Fruit fly (Drosophila melanogaster) whole organism, prepupa: Measurements from ENCODE around the gene APC7.

Experiments used
- Blimp-1 ChIP-seq: fragments of 200-800 bp; sonication (Bioruptor generic); optimal IDR thresholded peaks from 3 replicates; lab custom pipeline; 2017; ENCODE audit warnings: missing biosample characterization, missing genetic modification characterization, mild to moderate bottlenecking, moderate library complexity, missing genetic modification reagents
- CG11294 ChIP-seq: fragments of 200-800 bp; sonication (Bioruptor generic); IDR thresholded peaks from 2 replicates; pipeline ENCODE4 v1.3.6; 2022; ENCODE audit warnings: missing biosample characterization, missing genetic modification characterization
- CG11762 ChIP-seq: fragments of 200-800 bp; sonication (Bioruptor generic); optimal IDR thresholded peaks from 3 replicates; lab custom pipeline; 2016; ENCODE audit warnings: missing biosample characterization, missing genetic modification characterization; ENCODE audit not compliant: insufficient read depth
- CG11902 ChIP-seq: fragments of 200-800 bp; sonication (Bioruptor generic); optimal IDR thresholded peaks from 3 replicates; lab custom pipeline; 2016; ENCODE audit warnings: missing biosample characterization, missing genetic modification characterization
- CG1621 ChIP-seq: fragments of 200-800 bp; sonication (Bioruptor generic); optimal IDR thresholded peaks from 3 replicates; lab custom pipeline; 2018; ENCODE audit warnings: missing biosample characterization, mild to moderate bottlenecking, missing genetic modification characterization
- CG16779 ChIP-seq: fragments of 200-800 bp; sonication (Bioruptor generic); optimal IDR thresholded peaks from 3 replicates; lab custom pipeline; 2017; ENCODE audit warnings: missing biosample characterization, mild to moderate bottlenecking, missing genetic modification characterization
- CG3032 ChIP-seq: fragments of 200-800 bp; optimal IDR thresholded peaks from 2 replicates; lab custom pipeline; 2019; ENCODE audit warnings: missing biosample characterization, mild to moderate bottlenecking, missing genetic modification characterization, moderate library complexity
- CG31627 ChIP-seq: fragments of 200-800 bp; sonication (Bioruptor generic); optimal IDR thresholded peaks from 3 replicates; lab custom pipeline; 2016; ENCODE audit warnings: missing biosample characterization, missing genetic modification characterization
- CG3919 ChIP-seq: fragments of 200-800 bp; sonication (Bioruptor generic); optimal IDR thresholded peaks from 3 replicates; lab custom pipeline; 2016; ENCODE audit warnings: missing biosample characterization, missing genetic modification characterization
- CG4318 ChIP-seq: fragments of 200-800 bp; sonication (Bioruptor generic); optimal IDR thresholded peaks from 3 replicates; lab custom pipeline; 2017; ENCODE audit warnings: missing biosample characterization, mild to moderate bottlenecking, missing genetic modification characterization
- CG6163 ChIP-seq: fragments of 200-800 bp; sonication (Bioruptor generic); IDR thresholded peaks from 3 replicates; pipeline ENCODE4 v1.3.6; 2022; ENCODE audit warnings: missing biosample characterization, missing genetic modification characterization
- CG6276 ChIP-seq: fragments of 200-800 bp; sonication (Bioruptor generic); optimal IDR thresholded peaks from 2 replicates; lab custom pipeline; 2017; ENCODE audit warnings: missing biosample characterization, mild to moderate bottlenecking, missing genetic modification characterization
- CG6792 ChIP-seq: fragments of 200-800 bp; sonication (Bioruptor generic); optimal IDR thresholded peaks from 3 replicates; lab custom pipeline; 2016; ENCODE audit warnings: missing biosample characterization, missing genetic modification characterization
- CG6808 ChIP-seq: fragments of 200-800 bp; sonication (Bioruptor generic); optimal IDR thresholded peaks from 3 replicates; lab custom pipeline; 2017; ENCODE audit warnings: missing biosample characterization, missing genetic modification characterization, mild to moderate bottlenecking, moderate library complexity, missing genetic modification reagents
- CG6854 ChIP-seq: fragments of 200-800 bp; sonication (Bioruptor generic); optimal IDR thresholded peaks from 2 replicates; lab custom pipeline; 2017; ENCODE audit warnings: missing biosample characterization, mild to moderate bottlenecking, missing genetic modification characterization
- CG8119 ChIP-seq: fragments of 200-800 bp; sonication (Bioruptor generic); IDR thresholded peaks from 3 replicates; pipeline ENCODE4 v1.3.6; 2022; ENCODE audit warnings: missing biosample characterization, missing genetic modification characterization
- CG8319 ChIP-seq: fragments of 200-800 bp; sonication (Bioruptor generic); optimal IDR thresholded peaks from 3 replicates; lab custom pipeline; 2016; ENCODE audit warnings: missing biosample characterization, missing genetic modification characterization
- CG8632 ChIP-seq: fragments of 200-800 bp; sonication (Bioruptor generic); optimal IDR thresholded peaks from 3 replicates; lab custom pipeline; 2016; ENCODE audit warnings: missing biosample characterization, missing genetic modification characterization
- CG9139 ChIP-seq: fragments of 200-800 bp; sonication (Bioruptor generic); optimal IDR thresholded peaks from 3 replicates; lab custom pipeline; 2017; ENCODE audit warnings: missing biosample characterization, mild to moderate bottlenecking, missing genetic modification characterization
- Eip75B ChIP-seq: fragments of 200-800 bp; sonication (Bioruptor generic); optimal IDR thresholded peaks from 3 replicates; lab custom pipeline; 2016; ENCODE audit warnings: missing biosample characterization, missing genetic modification characterization
- Eip78C ChIP-seq: fragments of 200-800 bp; sonication (Bioruptor generic); peaks from one replicate; lab custom pipeline; 2016; ENCODE audit warnings: missing biosample characterization, missing genetic modification characterization
- Eip93F ChIP-seq: fragments of 200-800 bp; sonication (Bioruptor generic); optimal IDR thresholded peaks from 2 replicates; lab custom pipeline; 2016; ENCODE audit warnings: missing biosample characterization, mild to moderate bottlenecking, missing genetic modification characterization
- Ets21C ChIP-seq: fragments of 200-800 bp; sonication (Bioruptor generic); optimal IDR thresholded peaks from 3 replicates; lab custom pipeline; 2016; ENCODE audit warnings: missing biosample characterization, missing genetic modification characterization
- Ets96B ChIP-seq: fragments of 200-800 bp; optimal IDR thresholded peaks from 2 replicates; lab custom pipeline; 2019; ENCODE audit warnings: missing biosample characterization, mild to moderate bottlenecking, missing genetic modification characterization, moderate library complexity
- Gug ChIP-seq: fragments of 200-800 bp; sonication (Bioruptor generic); IDR thresholded peaks from 2 replicates; pipeline ENCODE4 v1.3.6; 2022; ENCODE audit warnings: missing biosample characterization, missing genetic modification characterization
- Hr38 ChIP-seq: sonication (Bioruptor generic); optimal IDR thresholded peaks from 2 replicates; lab custom pipeline; 2016; ENCODE audit warnings: missing biosample characterization, missing genetic modification characterization
- Hr39 ChIP-seq: fragments of 200-800 bp; sonication (Bioruptor generic); optimal IDR thresholded peaks from 2 replicates; lab custom pipeline; 2016; ENCODE audit warnings: missing biosample characterization, missing genetic modification characterization
- Hr4 ChIP-seq: fragments of 200-800 bp; sonication (Bioruptor generic); optimal IDR thresholded peaks from 3 replicates; lab custom pipeline; 2016; ENCODE audit warnings: missing biosample characterization, missing genetic modification characterization
- Lpt ChIP-seq: fragments of 200-800 bp; sonication (Bioruptor generic); optimal IDR thresholded peaks from 3 replicates; lab custom pipeline; 2016; ENCODE audit warnings: missing biosample characterization, missing genetic modification characterization
- Smox ChIP-seq: fragments of 200-800 bp; sonication (Bioruptor generic); optimal IDR thresholded peaks from 3 replicates; lab custom pipeline; 2016; ENCODE audit warnings: missing biosample characterization, missing genetic modification characterization
- Sox102F ChIP-seq: fragments of 200-800 bp; sonication (Bioruptor generic); optimal IDR thresholded peaks from 2 replicates; lab custom pipeline; 2016; ENCODE audit warnings: missing biosample characterization, mild to moderate bottlenecking, missing genetic modification characterization
- Sox14 ChIP-seq: fragments of 200-800 bp; sonication (Bioruptor generic); optimal IDR thresholded peaks from 3 replicates; lab custom pipeline; 2016; ENCODE audit warnings: missing biosample characterization, missing genetic modification characterization
- achi ChIP-seq: fragments of 200-800 bp; sonication (Bioruptor generic); optimal IDR thresholded peaks from 3 replicates; lab custom pipeline; 2016; ENCODE audit warnings: missing biosample characterization, missing genetic modification characterization
- cyc ChIP-seq: fragments of 200-800 bp; sonication (Bioruptor generic); optimal IDR thresholded peaks from 3 replicates; lab custom pipeline; 2016; ENCODE audit warnings: missing biosample characterization, missing genetic modification characterization
- dac ChIP-seq: fragments of 200-800 bp; sonication (Bioruptor generic); optimal IDR thresholded peaks from 2 replicates; lab custom pipeline; 2017; ENCODE audit warnings: missing biosample characterization, mild to moderate bottlenecking, missing genetic modification characterization
- eg ChIP-seq: fragments of 200-800 bp; sonication (Bioruptor generic); IDR thresholded peaks from 3 replicates; pipeline ENCODE4 v1.3.6; 2022; ENCODE audit warnings: missing biosample characterization, missing genetic modification characterization
- fd59A ChIP-seq: fragments of 200-800 bp; sonication (Bioruptor generic); optimal IDR thresholded peaks from 2 replicates; lab custom pipeline; 2017; ENCODE audit warnings: missing biosample characterization, mild to moderate bottlenecking, missing genetic modification characterization, missing genetic modification reagents
- fd85E ChIP-seq: fragments of 200-800 bp; sonication (Bioruptor generic); optimal IDR thresholded peaks from 3 replicates; lab custom pipeline; 2016; ENCODE audit warnings: missing biosample characterization, missing genetic modification characterization
- fkh ChIP-seq: fragments of 200-800 bp; sonication (Bioruptor generic); optimal IDR thresholded peaks from 3 replicates; lab custom pipeline; 2017; ENCODE audit warnings: missing biosample characterization, mild to moderate bottlenecking, missing genetic modification characterization, moderate library complexity
- lz ChIP-seq: fragments of 200-800 bp; sonication (Bioruptor generic); optimal IDR thresholded peaks from 3 replicates; lab custom pipeline; 2016; ENCODE audit warnings: missing biosample characterization, missing genetic modification characterization
- net ChIP-seq: fragments of 200-800 bp; sonication (Bioruptor generic); optimal IDR thresholded peaks from 3 replicates; lab custom pipeline; 2016; ENCODE audit warnings: missing biosample characterization, missing genetic modification characterization
- pdm3 ChIP-seq: fragments of 200-800 bp; sonication (Bioruptor generic); optimal IDR thresholded peaks from 3 replicates; lab custom pipeline; 2016; ENCODE audit warnings: missing biosample characterization, missing genetic modification characterization
- salr ChIP-seq, 2 experiments: fragments of 200-800 bp; sonication (Bioruptor generic); optimal IDR thresholded peaks; 3 replicates each; lab custom pipeline; 2016 to 2018; ENCODE audit warnings: missing biosample characterization in 2 of 2, missing genetic modification characterization in 2 of 2, mild to moderate bottlenecking in 1 of 2
- spab ChIP-seq: fragments of 200-800 bp; sonication (Bioruptor generic); optimal IDR thresholded peaks from 2 replicates; lab custom pipeline; 2017; ENCODE audit warnings: missing biosample characterization, mild to moderate bottlenecking, missing genetic modification characterization, missing genetic modification reagents
- ss ChIP-seq, 2 experiments: fragments of 200-800 bp; sonication (Bioruptor generic); optimal IDR thresholded peaks; 2 replicates in 1 of 2; 3 replicates in 1 of 2; lab custom pipeline; 2017 to 2018; ENCODE audit warnings: mild to moderate bottlenecking in 2 of 2, missing biosample characterization in 2 of 2, missing genetic modification characterization in 2 of 2, moderate library complexity in 1 of 2
- topi ChIP-seq: fragments of 200-800 bp; sonication (Bioruptor generic); optimal IDR thresholded peaks from 3 replicates; lab custom pipeline; 2016; ENCODE audit warnings: missing biosample characterization, missing genetic modification characterization
- vri ChIP-seq: fragments of 200-800 bp; sonication (Bioruptor generic); optimal IDR thresholded peaks from 3 replicates; lab custom pipeline; 2016; ENCODE audit warnings: missing biosample characterization, mild to moderate bottlenecking, missing genetic modification characterization

The APC7 gene

dm6 chrX:6621566-6622006, 24.7 kb downstream of the APC7 start (continued):
- TF ChIP-seq eg (peak; percentile 69), Eip93F (GFP tag; lab: Kevin White, UChicago) (no peak), dac (GFP tag; lab: Kevin White, UChicago) (no peak), CG1621 (tag; lab: Kevin White, UChicago) (peak; percentile 59), Sox102F (GFP tag; lab: Kevin White, UChicago) (no peak), Blimp-1 (GFP tag; lab: Kevin White, UChicago) (no peak), CG31627 (GFP tag; lab: Kevin White, UChicago) (no peak), fd85E (GFP tag; lab: Kevin White, UChicago) (no peak), Ets96B (peak; percentile 74), Lpt (GFP tag; lab: Kevin White, UChicago) (peak; percentile 38), salr (GFP tag; optimal IDR thresholded peaks at IDR 0.05; lab: Kevin White, UChicago) (peak; percentile 51 to 62), CG11294 (GFP tag; lab: Robert Waterston, UW) (peak; percentile 32; the same call in 1 of the 2 replicates), Eip78C (peak; percentile 86), net (GFP tag; lab: Kevin White, UChicago) (peak; percentile 17), Smox (GFP tag; lab: Kevin White, UChicago) (no peak), Hr39 (GFP tag; lab: Kevin White, UChicago) (no peak), fkh (no peak), Hr38 (GFP tag; lab: Kevin White, UChicago) (no peak), cyc (GFP tag; lab: Kevin White, UChicago) (no peak), Gug (GFP tag; lab: Robert Waterston, UW) (peak; percentile 76)
- TF ChIP-seq, all 60 proteins: peak for 38

DNA sequence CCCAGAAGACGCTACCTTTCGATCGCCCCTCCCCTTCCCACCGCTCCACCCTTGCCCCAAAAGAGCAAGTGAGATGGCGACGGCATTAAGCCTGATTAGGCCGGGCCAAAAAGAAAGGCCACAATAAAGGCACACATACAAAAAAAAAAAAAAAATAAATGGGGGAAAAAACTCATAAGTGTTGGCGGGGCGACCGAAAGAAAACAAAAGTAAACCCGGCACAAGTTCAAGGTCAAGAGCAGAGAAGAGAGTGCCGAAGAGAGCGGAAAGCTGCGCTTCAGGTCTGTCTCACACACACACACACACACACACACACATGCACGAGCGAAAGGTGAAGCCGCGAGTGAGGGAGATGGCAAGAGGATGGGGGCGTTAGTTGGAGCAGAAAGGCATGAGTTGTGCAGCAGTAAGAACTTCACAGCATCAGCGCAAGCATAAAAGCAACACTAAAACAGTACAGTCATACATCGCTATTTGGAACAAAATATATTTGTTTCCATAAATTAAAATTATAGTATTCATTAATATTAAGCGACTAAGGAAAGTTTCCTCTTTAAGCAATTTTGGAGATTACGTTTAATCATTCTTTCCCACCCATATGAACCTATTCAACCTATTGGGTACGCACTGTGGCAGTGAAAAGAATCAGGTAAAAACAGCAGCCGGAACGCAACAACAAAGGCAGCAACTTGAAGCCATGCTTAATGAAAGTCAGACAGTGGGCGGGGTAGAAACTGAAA, 27.3 kb downstream of the APC7 start:
- TF ChIP-seq CG8119 (GFP tag; lab: Robert Waterston, UW) (peak; percentile 57; the same call in 2 of the 3 replicates), CG8632 (GFP tag; lab: Kevin White, UChicago) (peak; percentile 38), Hr39 (GFP tag; lab: Kevin White, UChicago) (peak; percentile 47), fd59A (GFP tag; lab: Kevin White, UChicago) (peak; percentile 12), CG3032 (tag; lab: Kevin White, UChicago) (peak; percentile 73), CG6808 (GFP tag; lab: Kevin White, UChicago) (peak; percentile 49), vri (peak; percentile 69), Hr38 (GFP tag; lab: Kevin White, UChicago) (no peak), CG6276 (peak; percentile 15), Eip75B (GFP tag; lab: Kevin White, UChicago) (peak; percentile 36), CG8319 (no peak), CG6792 (GFP tag; lab: Kevin White, UChicago) (peak; percentile 55), achi (peak; percentile 68), CG6854 (GFP tag; lab: Kevin White, UChicago) (no peak), Sox14 (peak; percentile 64), CG11762 (GFP tag; lab: Kevin White, UChicago) (no peak), Blimp-1 (GFP tag; lab: Kevin White, UChicago) (peak; percentile 93), CG4318 (GFP tag; lab: Kevin White, UChicago) (no peak), topi (GFP tag; lab: Kevin White, UChicago) (peak; percentile 54), net (GFP tag; lab: Kevin White, UChicago) (peak; percentile 40), spab (GFP tag; lab: Kevin White, UChicago) (peak; percentile 22), CG16779 (no peak), CG3919 (GFP tag; lab: Kevin White, UChicago) (peak; percentile 72), fkh (no peak), CG11902 (GFP tag; lab: Kevin White, UChicago) (peak; percentile 17), CG6163 (GFP tag; lab: Robert Waterston, UW) (peak; percentile 78; the same call in 2 of the 3 replicates), Ets21C (GFP tag; lab: Kevin White, UChicago) (peak; percentile 38), ss (GFP tag; optimal IDR thresholded peaks at IDR 0.05; lab: Kevin White, UChicago) (peak; percentile 47 to 78), CG9139 (GFP tag; lab: Kevin White, UChicago) (no peak), Eip93F (GFP tag; lab: Kevin White, UChicago) (peak; percentile 2), pdm3 (GFP tag; lab: Kevin White, UChicago) (peak; percentile 59), Sox102F (GFP tag; lab: Kevin White, UChicago) (peak; percentile 46), lz (GFP tag; lab: Kevin White, UChicago) (peak; percentile 56), cyc (GFP tag; lab: Kevin White, UChicago) (peak; percentile 46), Hr4 (peak; percentile 10), CG11294 (GFP tag; lab: Robert Waterston, UW) (0 out of 2 replicates have a peak, but pooled peaks have one; percentile 37)
